Fruit fly (Drosophila melanogaster) S2 (cell line): ENCODE measurements around the gene LanB2.

Source experiments
- CG8478 ChIP-seq: fragments of >200 bp; optimal IDR thresholded peaks from 2 replicates; lab custom pipeline; 2018
- CTCF ChIP-seq, 2 experiments: fragments of >200 bp; optimal IDR thresholded peaks; 2 replicates each; lab custom pipeline; 2018

DNA sequence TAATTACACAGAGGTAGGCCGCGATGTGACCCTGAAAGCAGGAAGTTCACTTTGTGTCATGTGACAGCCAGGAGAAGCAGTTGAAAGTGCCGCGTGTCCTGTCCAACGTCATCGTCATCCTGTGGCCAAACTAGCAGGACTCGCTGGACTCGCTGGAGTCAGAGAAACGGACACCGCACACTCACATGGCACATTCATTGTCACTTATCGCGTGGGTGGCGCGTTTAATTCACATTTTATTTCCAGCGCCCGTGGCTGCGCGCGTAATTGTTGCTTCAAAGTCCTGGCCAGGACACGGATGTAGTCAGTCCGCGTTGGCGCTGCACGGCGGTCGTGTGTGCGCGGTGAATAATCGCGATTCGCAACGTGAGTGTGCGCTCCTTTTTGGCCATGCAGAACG lies 17.2 kb upstream of the LanB2 start, which contains the start of gene Tmc:
- TF ChIP-seq CG8478 (lab: Kevin White, UChicago) (no peak), CTCF (optimal IDR thresholded peaks at IDR 0.05; lab: Kevin White, UChicago) (no peak)
